Fruit fly (Drosophila melanogaster): ENCODE results near the gene PGRP-LB.
A peak's percentile ranks its signal among the peaks of the same experiment; 100 is the strongest.

Gene PGRP-LB

dm6 chr3R:11435537-11436234 lies 24.7 kb downstream of the PGRP-LB start, which contains the start of the genes Exd2 and CG5281 (continued):
- peak; percentile 63 for TF ChIP-seq Fer3 (tag; optimal IDR thresholded peaks at IDR 0.05)
- TF ChIP-seq CG6813 (GFP tag; optimal IDR thresholded peaks at IDR 0.05) = no peak
- TF ChIP-seq grn (GFP tag; optimal IDR thresholded peaks at IDR 0.05) = no peak
- peak; percentile 71 for TF ChIP-seq NfI (GFP tag; optimal IDR thresholded peaks at IDR 0.05)
- TF ChIP-seq ato (GFP tag; IDR thresholded peaks at IDR 0.05; ENCODE audit: partially characterized antibody) = no peak
- TF ChIP-seq Gug (GFP tag; IDR thresholded peaks at IDR 0.05) = no peak
- no peak for TF ChIP-seq CG5953 (GFP tag; IDR thresholded peaks at IDR 0.05)
- TF ChIP-seq CG3163 (GFP tag; optimal IDR thresholded peaks at IDR 0.05) = peak; percentile 25
- TF ChIP-seq Drgx (GFP tag; IDR thresholded peaks at IDR 0.05) = no peak
- TF ChIP-seq CG17361 (GFP tag; IDR thresholded peaks at IDR 0.05) = peak; percentile 64; the same call in 2 of the 3 replicates
- TF ChIP-seq ase (GFP tag; IDR thresholded peaks at IDR 0.05) = no peak
- no peak for TF ChIP-seq lab (GFP tag; optimal IDR thresholded peaks at IDR 0.05)
- TF ChIP-seq scrt (GFP tag; optimal IDR thresholded peaks at IDR 0.05) = no peak
- TF ChIP-seq gsb-n (tag; optimal IDR thresholded peaks at IDR 0.05) = no peak
- 0 out of 2 replicates have a peak, but pooled peaks have one; percentile 17 for TF ChIP-seq stc (GFP tag; IDR thresholded peaks at IDR 0.05)
- TF ChIP-seq CG2129 (GFP tag; IDR thresholded peaks at IDR 0.05; ENCODE audit: partially characterized antibody) = no peak
- TF ChIP-seq chm (GFP tag; IDR thresholded peaks at IDR 0.05) = no peak
- peak; percentile 29 for TF ChIP-seq Dp (GFP tag; optimal IDR thresholded peaks at IDR 0.05)
- peak; percentile 47 for TF ChIP-seq twi (tag; optimal IDR thresholded peaks at IDR 0.05)
- 0 out of 2 replicates have a peak, but pooled peaks have one; percentile 40 for TF ChIP-seq CG17328 (GFP tag; IDR thresholded peaks at IDR 0.05)
- TF ChIP-seq Ada2b (GFP tag; IDR thresholded peaks at IDR 0.05) = 0 out of 2 replicates have a peak, but pooled peaks have one; percentile 5
- no peak for TF ChIP-seq Hmx (GFP tag; optimal IDR thresholded peaks at IDR 0.05)
- no peak for TF ChIP-seq CG12769 (tag; optimal IDR thresholded peaks at IDR 0.05)
- 0 out of 3 replicates have a peak, but pooled peaks have one; percentile 23 for TF ChIP-seq CG14050 (GFP tag; IDR thresholded peaks at IDR 0.05)
- TF ChIP-seq CG7839 (tag; optimal IDR thresholded peaks at IDR 0.05) = peak; percentile 43
- TF ChIP-seq Chrac-16 (GFP tag; optimal IDR thresholded peaks at IDR 0.05) = peak; percentile 68
- TF ChIP-seq CG14441 (GFP tag; IDR thresholded peaks at IDR 0.05) = no peak
- peak; percentile 24; the same call in 1 of the 2 replicates for TF ChIP-seq HLH3B (GFP tag; IDR thresholded peaks at IDR 0.05)
- TF ChIP-seq sna (GFP tag; IDR thresholded peaks at IDR 0.05; ENCODE audit: partially characterized antibody) = no peak; the same call in 1 of the 2 replicates
- no peak for TF ChIP-seq Asciz (GFP tag; optimal IDR thresholded peaks at IDR 0.05)
- peak; percentile 16 for TF ChIP-seq CG13624 (GFP tag; optimal IDR thresholded peaks at IDR 0.05)
- no peak for TF ChIP-seq lbe (GFP tag; optimal IDR thresholded peaks at IDR 0.05)
- no peak for TF ChIP-seq jigr1 (GFP tag; IDR thresholded peaks at IDR 0.05)
- TF ChIP-seq CG32532 (GFP tag; IDR thresholded peaks at IDR 0.05) = no peak
- TF ChIP-seq Bgb (GFP tag; IDR thresholded peaks at IDR 0.05; ENCODE audit: partially characterized antibody) = 0 out of 2 replicates have a peak, but pooled peaks have one; percentile 9
- peak; percentile 51 for TF ChIP-seq caup (GFP tag; optimal IDR thresholded peaks at IDR 0.05; ENCODE audit: severe bottlenecking)
- TF ChIP-seq CG12744 (GFP tag; optimal IDR thresholded peaks at IDR 0.05) = peak; percentile 20
- TF ChIP-seq CG9797 (GFP tag; optimal IDR thresholded peaks at IDR 0.05) = peak; percentile 36
- TF ChIP-seq CG6272 (GFP tag; IDR thresholded peaks at IDR 0.05) = no peak
